Fruit fly (Drosophila melanogaster) whole organism, pupa: ENCODE measurements around the gene dwg.

Experiments used
- CG17806 ChIP-seq: fragments of 200-800 bp; sonication (Bioruptor generic); optimal IDR thresholded peaks from 2 replicates; lab custom pipeline; 2018; ENCODE audit warnings: missing biosample characterization, mild to moderate bottlenecking, missing genetic modification characterization, moderate library complexity
- Ets98B ChIP-seq: fragments of 200-800 bp; sonication (Bioruptor generic); IDR thresholded peaks from 2 replicates; pipeline ENCODE4 v1.3.6; 2022; ENCODE audit warnings: missing biosample characterization, missing genetic modification characterization
- Pif1B ChIP-seq: fragments of 200-800 bp; sonication (Bioruptor generic); optimal IDR thresholded peaks from 3 replicates; lab custom pipeline; 2016; ENCODE audit warnings: missing biosample characterization, missing genetic modification characterization

- TF ChIP-seq Ets98B (GFP tag; lab: Robert Waterston, UW) (no peak), Pif1B (GFP tag; lab: Kevin White, UChicago) (no peak), CG17806 (tag; lab: Kevin White, UChicago) (no peak)
Observed at dm6 chrX:2765440-2765839, 37.9 kb downstream of the dwg start.
